Worm (Caenorhabditis elegans): ENCODE measurements around the gene srd-33.
"Not testable (repeated sequence)": the region's sequence is repeated elsewhere in the genome, so short reads cannot be mapped to it uniquely, and the experiment has no call there.

Gene srd-33

ce11 chrV:4864330-4864729, 7.8 kb upstream of the srd-33 start:
- no peak for TF ChIP-seq unc-62 (GFP tag; optimal IDR thresholded peaks at IDR 0.05)

ce11 chrV:4865364-4865763, 6.7 kb upstream of the srd-33 start, which contains the start of gene srd-32:
TSS of gene srd-32 (plus strand) at chrV:4865664.
- TF ChIP-seq unc-62 (GFP tag; optimal IDR thresholded peaks at IDR 0.05) = no peak

ce11 chrV:4867535-4867934, 4.6 kb upstream of the srd-33 start:
- TF ChIP-seq unc-62 (GFP tag; optimal IDR thresholded peaks at IDR 0.05) = no peak

- TF ChIP-seq unc-62 (GFP tag; optimal IDR thresholded peaks at IDR 0.05) = no peak
Observed at ce11 chrV:4868698-4869097, 3.4 kb upstream of the srd-33 start.

ce11 chrV:4870627-4871026, 1.5 kb upstream of the srd-33 start:
- TF ChIP-seq unc-62 (GFP tag; optimal IDR thresholded peaks at IDR 0.05) = no peak

- no peak for TF ChIP-seq unc-62 (GFP tag; optimal IDR thresholded peaks at IDR 0.05)
Observed at ce11 chrV:4877587-4877986, 5.5 kb downstream of the srd-33 start, which contains the start of gene T19H12.6. TSS of gene T19H12.6 (minus strand) at chrV:4877687.

- no peak for TF ChIP-seq unc-62 (GFP tag; optimal IDR thresholded peaks at IDR 0.05)
Observed at ce11 chrV:4879251-4879650, 7.2 kb downstream of the srd-33 start, which contains the start of gene T19H12.15. TSS of gene T19H12.15 (minus strand) at chrV:4879351.

- TF ChIP-seq unc-62 (GFP tag; optimal IDR thresholded peaks at IDR 0.05) = no peak
Observed at ce11 chrV:4881377-4881776, 9.3 kb downstream of the srd-33 start, which contains the start of gene str-32. TSS of gene str-32 (minus strand) at chrV:4881477.

- TF ChIP-seq unc-62 (GFP tag; optimal IDR thresholded peaks at IDR 0.05) = no peak
Observed at ce11 chrV:4884490-4884889, 12.4 kb downstream of the srd-33 start, which contains the start of gene T19H12.12. TSS of gene T19H12.12 (plus strand) at chrV:4884790.

- TF ChIP-seq unc-62 (GFP tag; optimal IDR thresholded peaks at IDR 0.05) = no peak
Observed at ce11 chrV:4885372-4885771, 13.3 kb downstream of the srd-33 start, which contains the start of gene T19H12.3. TSS of gene T19H12.3 (plus strand) at chrV:4885672.

ce11 chrV:4889477-4889876, 17.4 kb downstream of the srd-33 start, which contains the start of gene ugt-12:
TSS of gene ugt-12 (minus strand) at chrV:4889629.
- TF ChIP-seq unc-62 (GFP tag; optimal IDR thresholded peaks at IDR 0.05) = no peak

ce11 chrV:4889976-4890479, 17.9 kb downstream of the srd-33 start, which contains the start of gene T19H12.2:
TSS of gene T19H12.2 (plus strand) at chrV:4890429.
- no peak for TF ChIP-seq unc-62 (GFP tag; optimal IDR thresholded peaks at IDR 0.05)

ce11 chrV:4890781-4891180, 18.7 kb downstream of the srd-33 start:
- no peak for TF ChIP-seq unc-62 (GFP tag; optimal IDR thresholded peaks at IDR 0.05)

- TF ChIP-seq unc-62 (GFP tag; optimal IDR thresholded peaks at IDR 0.05) = no peak
Observed at ce11 chrV:4891305-4891704, 19.2 kb downstream of the srd-33 start.

ce11 chrV:4894971-4895370, 22.9 kb downstream of the srd-33 start, which contains the start of gene ugt-11:
TSS of gene ugt-11 (minus strand) at chrV:4895071.
- no peak for TF ChIP-seq unc-62 (GFP tag; optimal IDR thresholded peaks at IDR 0.05)

ce11 chrV:4895744-4896143, 23.7 kb downstream of the srd-33 start, which contains the start of gene ugt-9:
TSS of gene ugt-9 (plus strand) at chrV:4896048.
- TF ChIP-seq unc-62 (GFP tag; optimal IDR thresholded peaks at IDR 0.05) = no peak

ce11 chrV:4900020-4900419, 27.9 kb downstream of the srd-33 start, which contains the start of gene ugt-10:
TSS of gene ugt-10 (minus strand) at chrV:4900120.
- TF ChIP-seq unc-62 (GFP tag; optimal IDR thresholded peaks at IDR 0.05) = not testable (repeated sequence)
